Worm (Caenorhabditis elegans): Measurements from ENCODE around the gene mltn-1.

Gene mltn-1

DNA sequence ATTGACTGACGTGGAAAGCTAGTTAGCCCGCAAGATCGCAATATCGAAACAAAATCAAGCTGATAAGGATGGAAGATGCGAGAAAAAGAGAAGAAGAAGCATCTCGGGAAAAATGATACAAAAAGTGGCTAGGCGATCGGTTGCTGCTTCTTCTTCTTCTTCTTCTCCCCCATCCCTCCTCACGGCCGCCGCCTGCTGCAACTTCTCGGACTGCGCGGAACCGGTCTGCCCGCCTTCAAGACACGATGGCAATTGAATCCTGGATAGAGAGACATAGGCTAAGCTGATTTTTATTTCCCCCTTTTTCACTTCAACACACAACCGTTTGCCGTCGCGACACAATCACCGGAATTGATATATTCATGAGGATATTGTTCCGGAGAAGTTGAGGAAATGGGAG lies 29.4 kb upstream of the mltn-1 start:
- TF ChIP-seq nhr-23 (tag; optimal IDR thresholded peaks at IDR 0.05) (peak; percentile 11), mdl-1 (tag; optimal IDR thresholded peaks at IDR 0.05) (no peak)

DNA sequence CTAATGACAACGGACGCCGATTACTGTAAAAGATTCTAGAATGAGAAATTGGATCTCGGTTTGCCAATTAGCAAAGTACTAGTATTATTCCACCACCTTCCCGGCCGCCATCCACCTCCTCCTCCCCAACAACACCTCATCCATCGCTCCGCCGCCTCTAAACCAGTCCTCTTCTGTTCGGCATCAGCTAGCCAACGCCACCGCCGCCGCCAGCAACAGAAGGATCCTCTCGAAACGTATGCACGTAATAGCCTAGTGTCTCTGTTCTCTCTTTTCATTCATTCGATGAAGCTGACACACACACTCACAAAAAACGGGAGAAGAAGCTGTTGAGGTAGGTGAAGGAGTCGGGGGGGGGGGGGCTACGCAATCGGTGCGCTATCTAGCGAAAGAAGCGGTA lies 25.7 kb upstream of the mltn-1 start:
- TF ChIP-seq elt-2 (tag; optimal IDR thresholded peaks at IDR 0.05), result no peak
- no peak for TF ChIP-seq snpc-4 (tag; optimal IDR thresholded peaks at IDR 0.05)
- no peak for TF ChIP-seq egl-5 (tag; optimal IDR thresholded peaks at IDR 0.05)
- TF ChIP-seq mdl-1 (tag; optimal IDR thresholded peaks at IDR 0.05), result no peak
- no peak for TF ChIP-seq fos-1 (tag; optimal IDR thresholded peaks at IDR 0.05)
- no peak for TF ChIP-seq fkh-2 (tag; optimal IDR thresholded peaks at IDR 0.05)
- TF ChIP-seq nhr-12 (tag; optimal IDR thresholded peaks at IDR 0.05), result no peak
- TF ChIP-seq pqm-1 (tag; optimal IDR thresholded peaks at IDR 0.05), result no peak
- no peak for TF ChIP-seq nhr-23 (tag; optimal IDR thresholded peaks at IDR 0.05)
- no peak for TF ChIP-seq mml-1 (tag; optimal IDR thresholded peaks at IDR 0.05)
- TF ChIP-seq ztf-11 (tag; optimal IDR thresholded peaks at IDR 0.05), result no peak
- TF ChIP-seq ceh-82 (tag; optimal IDR thresholded peaks at IDR 0.05), result no peak
- TF ChIP-seq lin-39 (tag; optimal IDR thresholded peaks at IDR 0.05), result no peak
- TF ChIP-seq nfya-1 (tag; optimal IDR thresholded peaks at IDR 0.05; ENCODE audit: insufficient read depth), result no peak
- TF ChIP-seq nhr-237 (tag; optimal IDR thresholded peaks at IDR 0.05), result no peak
- TF ChIP-seq ceh-16 (tag; optimal IDR thresholded peaks at IDR 0.05), result no peak
- TF ChIP-seq nhr-43 (tag; optimal IDR thresholded peaks at IDR 0.05; ENCODE audit: poor library complexity, severe bottlenecking), result no peak
- TF ChIP-seq egl-27 (tag; optimal IDR thresholded peaks at IDR 0.05), result no peak
- TF ChIP-seq jun-1 (tag; optimal IDR thresholded peaks at IDR 0.05), result no peak

DNA sequence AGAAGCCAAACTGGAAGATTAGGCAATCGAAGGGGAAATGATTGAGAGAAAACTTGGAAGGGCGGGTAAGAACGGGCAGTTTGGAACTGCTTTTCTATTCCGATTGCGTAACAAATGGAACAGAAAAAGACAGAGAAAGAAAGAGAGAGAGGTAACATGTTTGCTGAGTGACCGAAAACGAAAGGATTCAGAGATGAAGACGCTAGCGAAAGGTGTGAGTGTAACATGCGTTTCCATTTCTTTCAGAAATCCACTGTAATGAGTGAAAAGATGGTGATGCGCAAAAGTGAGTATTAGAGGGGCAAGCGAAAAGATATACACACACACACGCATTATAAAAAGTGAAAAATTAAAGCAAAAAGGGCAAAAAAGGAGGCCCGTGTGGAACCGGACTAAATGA lies 22.5 kb upstream of the mltn-1 start:
- TF ChIP-seq nhr-28 (tag; optimal IDR thresholded peaks at IDR 0.05), result no peak
- TF ChIP-seq nhr-25 (tag; optimal IDR thresholded peaks at IDR 0.05), result peak; percentile 76

DNA sequence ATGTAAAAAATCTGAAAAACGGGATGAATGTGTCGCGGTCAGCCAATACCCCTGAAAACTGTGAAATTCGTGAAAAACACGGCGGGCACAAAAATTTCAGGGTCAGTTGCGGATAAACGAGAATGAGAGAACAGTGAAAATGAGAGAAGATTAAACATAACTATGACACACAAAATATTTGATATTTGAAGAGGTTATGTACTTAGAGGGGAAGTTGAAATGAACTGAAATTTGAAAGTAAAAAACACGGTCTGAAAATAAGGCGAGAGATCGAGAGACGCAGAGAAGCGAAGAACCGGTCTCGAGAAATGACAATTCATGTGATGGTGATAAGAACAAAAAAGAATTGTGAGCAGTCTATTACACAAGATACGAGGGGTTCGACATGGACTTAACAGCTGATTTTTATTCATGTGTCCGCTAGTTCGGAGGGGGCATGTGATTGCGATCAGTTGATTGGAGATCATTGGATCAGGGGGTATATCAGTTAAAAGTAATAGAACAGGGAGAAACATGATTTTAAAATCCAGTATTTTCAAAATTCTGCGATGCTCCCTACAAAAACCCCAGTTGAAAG lies 20.7 kb upstream of the mltn-1 start, which contains the start of gene moe-3:
Gene moe-3 (minus strand): TSS at position 51 of the 577 bp plus-strand sequence.
- TF ChIP-seq hmg-11 (tag; optimal IDR thresholded peaks at IDR 0.05) (no peak), elt-2 (tag; optimal IDR thresholded peaks at IDR 0.05) (peak; percentile 66), ZK546.5 (tag; optimal IDR thresholded peaks at IDR 0.05) (no peak), eor-1 (tag; optimal IDR thresholded peaks at IDR 0.05) (no peak), ceh-16 (tag; optimal IDR thresholded peaks at IDR 0.05) (no peak), fos-1 (tag; optimal IDR thresholded peaks at IDR 0.05) (no peak), ceh-28 (tag; optimal IDR thresholded peaks at IDR 0.05) (no peak), lin-39 (tag; optimal IDR thresholded peaks at IDR 0.05) (no peak), elt-3 (tag; optimal IDR thresholded peaks at IDR 0.05) (no peak), nhr-43 (tag; optimal IDR thresholded peaks at IDR 0.05; ENCODE audit: poor library complexity, severe bottlenecking) (peak; percentile 7), ama-1 (optimal IDR thresholded peaks at IDR 0.05) (no peak), nhr-23 (tag; optimal IDR thresholded peaks at IDR 0.05) (no peak), daf-12 (tag; optimal IDR thresholded peaks at IDR 0.05) (no peak), nfya-1 (tag; optimal IDR thresholded peaks at IDR 0.05; ENCODE audit: insufficient read depth) (no peak), nhr-25 (tag; optimal IDR thresholded peaks at IDR 0.05) (no peak)

- TF ChIP-seq tbx-2 (tag; optimal IDR thresholded peaks at IDR 0.05), result no peak
- no peak for TF ChIP-seq ama-1 (optimal IDR thresholded peaks at IDR 0.05)
- no peak for TF ChIP-seq snpc-4 (tag; optimal IDR thresholded peaks at IDR 0.05)
- no peak for TF ChIP-seq mml-1 (tag; optimal IDR thresholded peaks at IDR 0.05)
- TF ChIP-seq nhr-28 (tag; optimal IDR thresholded peaks at IDR 0.05), result no peak
- no peak for TF ChIP-seq unc-62 (GFP tag; optimal IDR thresholded peaks at IDR 0.05)
- TF ChIP-seq eor-1 (tag; optimal IDR thresholded peaks at IDR 0.05), result no peak
- no peak for TF ChIP-seq lin-39 (tag; optimal IDR thresholded peaks at IDR 0.05)
- no peak for TF ChIP-seq pha-4 (tag; optimal IDR thresholded peaks at IDR 0.05)
- no peak for TF ChIP-seq ztf-4 (tag; optimal IDR thresholded peaks at IDR 0.05)
- no peak for TF ChIP-seq mdl-1 (tag; optimal IDR thresholded peaks at IDR 0.05)
- TF ChIP-seq fos-1 (tag; optimal IDR thresholded peaks at IDR 0.05), result no peak
- no peak for TF ChIP-seq nhr-25 (tag; optimal IDR thresholded peaks at IDR 0.05)
- TF ChIP-seq jun-1 (tag; optimal IDR thresholded peaks at IDR 0.05), result no peak
- no peak for TF ChIP-seq nhr-237 (tag; optimal IDR thresholded peaks at IDR 0.05)
- no peak for TF ChIP-seq egl-5 (tag; optimal IDR thresholded peaks at IDR 0.05)
- no peak for TF ChIP-seq ztf-11 (tag; optimal IDR thresholded peaks at IDR 0.05)
- TF ChIP-seq aly-2 (tag; optimal IDR thresholded peaks at IDR 0.05), result no peak
- TF ChIP-seq nhr-76 (tag; optimal IDR thresholded peaks at IDR 0.05), result no peak
These were observed 19.0 kb upstream of the mltn-1 start for ce11 chrII:13164062-13164461.

Measured in whole organism, L3 larva.